Worm (Caenorhabditis elegans): ENCODE measurements around the gene K02E11.10.
"Not testable (repeated sequence)": the region's sequence is repeated elsewhere in the genome, so short reads cannot be mapped to it uniquely, and the experiment has no call there.

DNA sequence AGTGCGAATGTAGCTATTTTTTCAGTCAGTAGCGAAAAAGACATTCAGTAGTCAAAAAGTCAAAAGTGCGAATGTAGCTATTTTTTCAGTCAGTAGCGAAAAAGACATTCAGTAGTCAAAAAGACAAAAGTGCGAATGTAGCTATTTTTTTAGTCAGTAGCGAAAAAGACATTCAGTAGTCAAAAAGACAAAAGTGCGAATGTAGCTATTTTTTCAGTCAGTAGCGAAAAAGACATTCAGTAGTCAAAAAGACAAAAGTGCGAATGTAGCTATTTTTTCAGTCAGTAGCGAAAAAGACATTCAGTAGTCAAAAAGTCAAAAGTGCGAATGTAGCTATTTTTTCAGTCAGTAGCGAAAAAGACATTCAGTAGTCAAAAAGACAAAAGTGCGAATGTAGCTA, 35.7 kb downstream of the K02E11.10 start, which contains the start of gene T16A9.3:
- not testable (repeated sequence) for TF ChIP-seq ces-1 (GFP tag; optimal IDR thresholded peaks at IDR 0.05); nhr-77 (tag; optimal IDR thresholded peaks at IDR 0.05); ztf-11 (tag; optimal IDR thresholded peaks at IDR 0.05); sox-4 (tag; optimal IDR thresholded peaks at IDR 0.05); nhr-237 (tag; optimal IDR thresholded peaks at IDR 0.05)
